Fruit fly (Drosophila melanogaster): Measurements from ENCODE around the gene ana1.

The ana1 gene

DNA sequence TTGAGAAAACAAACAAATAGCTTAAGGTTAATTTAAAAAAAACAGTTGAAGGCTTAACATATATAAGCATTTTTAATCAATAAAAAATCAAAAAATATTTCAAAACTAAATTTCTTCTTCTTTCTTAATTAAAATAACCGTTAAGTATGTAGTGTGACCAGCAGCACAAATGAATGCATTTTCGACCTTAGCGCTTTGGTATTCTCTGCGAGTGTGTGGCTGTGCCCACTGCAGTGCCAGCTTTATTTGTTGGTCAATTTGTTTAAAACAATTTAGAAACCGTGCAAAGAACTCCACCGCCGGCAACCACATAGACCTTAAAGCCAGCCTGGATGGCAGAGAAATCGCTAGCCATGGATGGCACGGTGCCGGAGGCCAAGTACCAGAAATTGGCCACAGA is 2.5 kb upstream of the ana1 start, which contains the start of gene CG6607:
Gene CG6607, plus strand, starts transcription at position 203 of the 400 bp plus-strand sequence.
- TF ChIP-seq sv (GFP tag; optimal IDR thresholded peaks at IDR 0.05) (no peak), psq (GFP tag; optimal IDR thresholded peaks at IDR 0.05) (no peak)

DNA sequence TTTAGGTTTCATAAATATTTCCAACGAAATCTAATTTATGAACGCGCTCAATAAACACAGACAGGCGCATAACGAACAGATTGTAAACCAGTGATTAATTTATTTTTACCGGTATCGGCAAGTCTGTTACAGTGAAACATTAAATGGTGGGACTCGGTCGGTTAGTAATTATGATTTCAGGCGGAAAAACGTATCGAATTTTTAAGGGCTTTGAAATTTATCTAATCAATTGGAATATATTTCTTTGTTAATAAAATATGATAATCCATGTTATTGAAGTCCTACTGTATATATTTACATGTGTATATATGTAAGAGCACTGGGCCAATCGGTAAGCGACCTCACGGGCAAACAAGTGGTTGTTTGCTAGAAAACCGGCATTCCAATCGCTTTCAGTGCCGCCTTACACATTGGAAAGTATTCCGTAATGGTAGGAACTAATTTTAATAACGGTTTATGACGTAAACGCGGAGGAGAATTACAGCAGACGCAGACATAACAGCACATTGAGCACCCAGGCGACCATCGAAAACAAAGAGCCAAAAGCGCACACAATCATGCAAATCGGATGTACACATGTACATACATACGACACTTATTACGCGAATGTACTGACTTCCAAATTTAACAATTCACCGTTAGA is 12.8 kb downstream of the ana1 start:
- TF ChIP-seq h (GFP tag; optimal IDR thresholded peaks at IDR 0.05) (peak; percentile 98), Vsx2 (GFP tag; optimal IDR thresholded peaks at IDR 0.05; ENCODE audit: partially characterized antibody) (no peak), ey (GFP tag; optimal IDR thresholded peaks at IDR 0.05) (peak; percentile 96), CrebA (GFP tag; optimal IDR thresholded peaks at IDR 0.05; ENCODE audit: borderline replicate concordance) (no peak), CG32264 (GFP tag; optimal IDR thresholded peaks at IDR 0.05) (peak; percentile 69), tai (GFP tag; optimal IDR thresholded peaks at IDR 0.05) (no peak), Hr78 (GFP tag; optimal IDR thresholded peaks at IDR 0.05) (no peak), Abd-B (GFP tag; optimal IDR thresholded peaks at IDR 0.05) (no peak), dsf (GFP tag; optimal IDR thresholded peaks at IDR 0.05; ENCODE audit: borderline replicate concordance) (peak; percentile 74), Rel (GFP tag; optimal IDR thresholded peaks at IDR 0.05) (peak; percentile 34), Rel (tag; optimal IDR thresholded peaks at IDR 0.05) (peak; percentile 78), dl (GFP tag; optimal IDR thresholded peaks at IDR 0.05; ENCODE audit: insufficient read depth in 1 of 2, partially characterized antibody in 2 of 2) (no peak), psq (GFP tag; optimal IDR thresholded peaks at IDR 0.05) (peak; percentile 90), jim (GFP tag; optimal IDR thresholded peaks at IDR 0.05) (no peak), woc (GFP tag; optimal IDR thresholded peaks at IDR 0.05) (peak; percentile 84), rgr (GFP tag; optimal IDR thresholded peaks at IDR 0.05) (peak; percentile 97), OdsH (GFP tag; optimal IDR thresholded peaks at IDR 0.05) (peak; percentile 97), Hnf4 (GFP tag; optimal IDR thresholded peaks at IDR 0.05) (peak; percentile 93), fru (GFP tag; optimal IDR thresholded peaks at IDR 0.05) (peak; percentile 93), Dif (GFP tag; optimal IDR thresholded peaks at IDR 0.05; ENCODE audit: partially characterized antibody) (no peak), Dfd (GFP tag; optimal IDR thresholded peaks at IDR 0.05) (no peak), Hr83 (GFP tag; optimal IDR thresholded peaks at IDR 0.05; ENCODE audit: poor library complexity, severe bottlenecking) (peak; percentile 63), pan (optimal IDR thresholded peaks at IDR 0.05) (no peak), Jra (GFP tag; optimal IDR thresholded peaks at IDR 0.05) (peak; percentile 85), brk (GFP tag; optimal IDR thresholded peaks at IDR 0.05) (no peak), Myc (optimal IDR thresholded peaks at IDR 0.05) (no peak), usp (GFP tag; optimal IDR thresholded peaks at IDR 0.05) (no peak), CG9705 (GFP tag; optimal IDR thresholded peaks at IDR 0.05) (peak; percentile 87), dmrt93B (GFP tag; optimal IDR thresholded peaks at IDR 0.05) (peak; percentile 87), Sp1 (GFP tag; optimal IDR thresholded peaks at IDR 0.05) (peak; percentile 95), HLH106 (tag; optimal IDR thresholded peaks at IDR 0.05) (peak; percentile 94), GATAd (GFP tag; optimal IDR thresholded peaks at IDR 0.05) (peak; percentile 52), Mio (GFP tag; optimal IDR thresholded peaks at IDR 0.05) (peak; percentile 89), lola (GFP tag; optimal IDR thresholded peaks at IDR 0.05) (no peak), sv (GFP tag; optimal IDR thresholded peaks at IDR 0.05) (peak; percentile 92), sage (GFP tag; optimal IDR thresholded peaks at IDR 0.05) (peak; percentile 92), br (GFP tag; optimal IDR thresholded peaks at IDR 0.05) (peak; percentile 92), N (GFP tag; optimal IDR thresholded peaks at IDR 0.05) (no peak), foxo (GFP tag; optimal IDR thresholded peaks at IDR 0.05) (peak in 1 of 2 experiments; percentile 85)
